Fruit fly (Drosophila melanogaster) whole organism, embryonic: ENCODE data around the gene Myo28B1.
A peak's percentile ranks its signal among the peaks of the same experiment; 100 is the strongest.

Experiments used
- ATbp ChIP-seq: fragments of 200-800 bp; sonication (Bioruptor generic); optimal IDR thresholded peaks from 2 replicates; lab custom pipeline; 2017; ENCODE audit warnings: missing biosample characterization, mild to moderate bottlenecking, missing genetic modification characterization, missing genetic modification reagents
- Awh ChIP-seq: fragments of 200-800 bp; sonication (Bioruptor generic); IDR thresholded peaks from 2 replicates; pipeline ENCODE4, ENCODE4 v1.3.6; 2022; ENCODE audit warnings: missing biosample characterization, missing genetic modification characterization
- C15 ChIP-seq: fragments of 200-800 bp; sonication (Bioruptor generic); IDR thresholded peaks from 3 replicates; pipeline ENCODE4 v1.3.6; 2022; ENCODE audit warnings: missing biosample characterization, missing genetic modification characterization
- CG10654 ChIP-seq: fragments of 200-800 bp; sonication (Bioruptor generic); optimal IDR thresholded peaks from 2 replicates; lab custom pipeline; 2016; ENCODE audit warnings: missing biosample characterization, missing genetic modification characterization
- CG10979 ChIP-seq: fragments of 200-800 bp; sonication (Bioruptor generic); optimal IDR thresholded peaks from 2 replicates; lab custom pipeline; 2018; ENCODE audit warnings: missing biosample characterization, mild to moderate bottlenecking, missing genetic modification characterization, moderate library complexity
- CG11085 ChIP-seq: fragments of 200-800 bp; sonication (Bioruptor generic); IDR thresholded peaks from 2 replicates; pipeline ENCODE4 v1.3.6; 2022; ENCODE audit warnings: missing biosample characterization, missing genetic modification characterization
- CG1233 ChIP-seq: fragments of 200-800 bp; sonication (Bioruptor generic); optimal IDR thresholded peaks from 4 replicates; lab custom pipeline; 2018; ENCODE audit warnings: missing biosample characterization, mild to moderate bottlenecking, missing genetic modification characterization
- CG13624 ChIP-seq: fragments of 200-800 bp; sonication (Bioruptor generic); optimal IDR thresholded peaks from 2 replicates; lab custom pipeline; 2016; ENCODE audit warnings: missing biosample characterization, missing genetic modification characterization
- CG14050 ChIP-seq: fragments of 200-800 bp; sonication (Bioruptor generic); IDR thresholded peaks from 3 replicates; pipeline ENCODE4 v1.3.6; 2022; ENCODE audit warnings: missing biosample characterization, missing genetic modification characterization
- CG15479 ChIP-seq: fragments of 200-800 bp; sonication (Bioruptor generic); optimal IDR thresholded peaks from 3 replicates; lab custom pipeline; 2019; ENCODE audit warnings: missing biosample characterization, mild to moderate bottlenecking, missing genetic modification characterization, moderate library complexity
- CG15601 ChIP-seq: fragments of 200-800 bp; sonication (Bioruptor generic); optimal IDR thresholded peaks from 3 replicates; lab custom pipeline; 2019; ENCODE audit warnings: missing biosample characterization, mild to moderate bottlenecking, missing genetic modification characterization, moderate library complexity
- CG17328 ChIP-seq: fragments of 200-800 bp; sonication (Bioruptor generic); IDR thresholded peaks from 2 replicates; pipeline ENCODE4 v1.3.6; 2022; ENCODE audit warnings: missing biosample characterization, missing genetic modification characterization
- CG17829 ChIP-seq: fragments of 200-800 bp; optimal IDR thresholded peaks from 2 replicates; lab custom pipeline; 2019; ENCODE audit warnings: missing biosample characterization, mild to moderate bottlenecking, missing genetic modification characterization, moderate library complexity
- CG30403 ChIP-seq: fragments of 200-800 bp; sonication (Bioruptor generic); optimal IDR thresholded peaks from 3 replicates; lab custom pipeline; 2016; ENCODE audit warnings: missing biosample characterization, missing genetic modification characterization
- CG33213 ChIP-seq: fragments of 200-800 bp; sonication (Bioruptor generic); optimal IDR thresholded peaks from 3 replicates; lab custom pipeline; 2016; ENCODE audit warnings: missing biosample characterization, missing genetic modification characterization
- CG4282 ChIP-seq: fragments of 200-800 bp; sonication (Bioruptor generic); optimal IDR thresholded peaks from 2 replicates; lab custom pipeline; 2016; ENCODE audit warnings: missing biosample characterization, missing genetic modification characterization
- CG6654 ChIP-seq: fragments of 200-800 bp; sonication (Bioruptor generic); optimal IDR thresholded peaks from 2 replicates; lab custom pipeline; 2017; ENCODE audit warnings: missing biosample characterization, mild to moderate bottlenecking, missing genetic modification characterization
- CG7745 ChIP-seq: fragments of 200-800 bp; sonication (Bioruptor generic); optimal IDR thresholded peaks from 2 replicates; lab custom pipeline; 2018; ENCODE audit warnings: missing biosample characterization, mild to moderate bottlenecking, missing genetic modification characterization, moderate library complexity
- CG9932 ChIP-seq: fragments of 200-800 bp; sonication (Bioruptor generic); IDR thresholded peaks from 2 replicates; pipeline ENCODE4 v1.3.6; 2022; ENCODE audit warnings: missing biosample characterization, missing genetic modification characterization
- Deaf1 ChIP-seq: fragments of 200-800 bp; optimal IDR thresholded peaks from 3 replicates; lab custom pipeline; 2019; ENCODE audit warnings: missing biosample characterization, mild to moderate bottlenecking, missing genetic modification characterization, moderate library complexity
- Drgx ChIP-seq: fragments of 200-800 bp; sonication (Bioruptor generic); IDR thresholded peaks from 2 replicates; pipeline ENCODE4 v1.3.6; 2022; ENCODE audit warnings: missing biosample characterization, missing genetic modification characterization
- Ets97D ChIP-seq: fragments of 200-800 bp; sonication (Bioruptor generic); optimal IDR thresholded peaks from 3 replicates; lab custom pipeline; 2016; ENCODE audit warnings: missing biosample characterization, missing genetic modification characterization
- Gug ChIP-seq: fragments of 200-800 bp; sonication (Bioruptor generic); IDR thresholded peaks from 4 replicates; pipeline ENCODE4 v1.3.6; 2022; ENCODE audit warnings: missing biosample characterization, missing genetic modification characterization
- HLH54F ChIP-seq: fragments of 200-800 bp; sonication (Bioruptor generic); optimal IDR thresholded peaks from 3 replicates; lab custom pipeline; 2016; ENCODE audit warnings: missing biosample characterization, missing genetic modification characterization
- Hand ChIP-seq: fragments of 200-800 bp; sonication (Bioruptor generic); optimal IDR thresholded peaks from 2 replicates; lab custom pipeline; 2017; ENCODE audit warnings: mild to moderate bottlenecking, missing biosample characterization, missing genetic modification reagents, missing genetic modification characterization
- HmgZ ChIP-seq: fragments of 200-800 bp; sonication (Bioruptor generic); optimal IDR thresholded peaks from 2 replicates; lab custom pipeline; 2018; ENCODE audit warnings: missing biosample characterization, mild to moderate bottlenecking, missing genetic modification characterization
- Hr3 ChIP-seq: fragments of 200-800 bp; sonication (Bioruptor generic); optimal IDR thresholded peaks from 3 replicates; lab custom pipeline; 2016; ENCODE audit warnings: missing biosample characterization, missing genetic modification characterization
- Mes4 ChIP-seq: fragments of 200-800 bp; sonication (Bioruptor generic); optimal IDR thresholded peaks from 2 replicates; lab custom pipeline; 2016; ENCODE audit warnings: missing biosample characterization, missing genetic modification characterization
- Neu2 ChIP-seq: fragments of 200-800 bp; sonication (Bioruptor generic); optimal IDR thresholded peaks from 3 replicates; lab custom pipeline; 2016; ENCODE audit warnings: missing biosample characterization, missing genetic modification characterization, borderline replicate concordance
- Sry-β ChIP-seq: fragments of 200-800 bp; sonication (Bioruptor generic); optimal IDR thresholded peaks from 2 replicates; lab custom pipeline; 2018; ENCODE audit warnings: missing biosample characterization, mild to moderate bottlenecking, missing genetic modification characterization, moderate library complexity
- Trl ChIP-seq, 3 experiments: fragments of >200 bp in 2 of 3; fragments of 200-800 bp in 1 of 3; sonication (Bioruptor generic) in 1 of 3; optimal IDR thresholded peaks; 2 replicates in 1 of 3; 3 replicates in 2 of 3; lab custom pipeline; 2016 to 2017; ENCODE audit warnings: missing biosample characterization in 1 of 3, missing genetic modification characterization in 1 of 3
- ac ChIP-seq: fragments of 200-800 bp; sonication (Bioruptor generic); optimal IDR thresholded peaks from 3 replicates; lab custom pipeline; 2017; ENCODE audit warnings: missing biosample characterization, mild to moderate bottlenecking, missing genetic modification characterization
- caup ChIP-seq: fragments of 200-800 bp; sonication (Bioruptor generic); optimal IDR thresholded peaks from 3 replicates; lab custom pipeline; 2017; ENCODE audit warnings: missing biosample characterization, mild to moderate bottlenecking, missing genetic modification characterization, moderate library complexity; ENCODE audit not compliant: severe bottlenecking
- danr ChIP-seq: fragments of 200-800 bp; sonication (Bioruptor generic); IDR thresholded peaks from 2 replicates; pipeline ENCODE4 v1.3.6; 2022; ENCODE audit warnings: missing biosample characterization, missing genetic modification characterization
- dysf ChIP-seq: fragments of 200-800 bp; sonication (Bioruptor generic); IDR thresholded peaks from 3 replicates; pipeline ENCODE4 v1.3.6; 2022; ENCODE audit warnings: missing biosample characterization, missing genetic modification characterization
- ftz-f1 ChIP-seq: fragments of 200-800 bp; sonication (Bioruptor generic); optimal IDR thresholded peaks from 2 replicates; lab custom pipeline; 2016; ENCODE audit warnings: missing biosample characterization, missing genetic modification characterization
- gce ChIP-seq: fragments of 200-800 bp; sonication (Bioruptor generic); IDR thresholded peaks from 3 replicates; pipeline ENCODE4 v1.3.6; 2022; ENCODE audit warnings: missing biosample characterization, missing genetic modification characterization
- hb ChIP-seq: fragments of 200-800 bp; sonication (Bioruptor generic); IDR thresholded peaks from 3 replicates; pipeline ENCODE4 v1.3.6; 2022; ENCODE audit warnings: missing biosample characterization, missing genetic modification characterization; ENCODE audit not compliant: partially characterized antibody
- knrl ChIP-seq: fragments of 200-800 bp; sonication (Bioruptor generic); IDR thresholded peaks from 3 replicates; pipeline ENCODE4 v1.3.6; 2022; ENCODE audit warnings: missing biosample characterization, missing genetic modification characterization; ENCODE audit not compliant: partially characterized antibody
- lilli ChIP-seq: fragments of 200-800 bp; sonication (Bioruptor generic); optimal IDR thresholded peaks from 3 replicates; lab custom pipeline; 2016; ENCODE audit warnings: missing biosample characterization, missing genetic modification characterization
- nau ChIP-seq: fragments of 200-800 bp; sonication (Bioruptor generic); optimal IDR thresholded peaks from 3 replicates; lab custom pipeline; 2017; ENCODE audit warnings: missing biosample characterization, mild to moderate bottlenecking, missing genetic modification characterization, missing genetic modification reagents
- p53 ChIP-seq: fragments of 200-800 bp; sonication (Bioruptor generic); optimal IDR thresholded peaks from 2 replicates; lab custom pipeline; 2016; ENCODE audit warnings: missing biosample characterization, missing genetic modification characterization
- pho ChIP-seq: fragments of 200-800 bp; sonication (Bioruptor generic); optimal IDR thresholded peaks from 2 replicates; lab custom pipeline; 2016; ENCODE audit warnings: missing biosample characterization, missing genetic modification characterization
- pita ChIP-seq: fragments of 200-800 bp; sonication (Bioruptor generic); optimal IDR thresholded peaks from 2 replicates; lab custom pipeline; 2017; ENCODE audit warnings: missing biosample characterization, mild to moderate bottlenecking, missing genetic modification characterization
- psq ChIP-seq: fragments of 200-800 bp; sonication (Bioruptor generic); optimal IDR thresholded peaks from 2 replicates; lab custom pipeline; 2017; ENCODE audit warnings: missing biosample characterization, missing genetic modification characterization
- slp2 ChIP-seq: fragments of 200-800 bp; sonication (Bioruptor generic); optimal IDR thresholded peaks from 2 replicates; lab custom pipeline; 2016; ENCODE audit warnings: missing biosample characterization, missing genetic modification characterization
- sob ChIP-seq: fragments of 200-800 bp; sonication (Bioruptor generic); IDR thresholded peaks from 2 replicates; pipeline ENCODE4 v1.3.6; 2022; ENCODE audit warnings: missing biosample characterization, missing genetic modification characterization
- wdn ChIP-seq: fragments of 200-800 bp; sonication (Bioruptor generic); IDR thresholded peaks from 2 replicates; pipeline ENCODE4 v1.3.6; 2022; ENCODE audit warnings: missing biosample characterization, missing genetic modification characterization
- zf30C ChIP-seq: fragments of 200-800 bp; sonication (Bioruptor generic); optimal IDR thresholded peaks from 3 replicates; lab custom pipeline; 2018; ENCODE audit warnings: missing biosample characterization, mild to moderate bottlenecking, missing genetic modification characterization

The Myo28B1 gene

dm6 chr2L:7702383-7703188 is 36.7 kb downstream of the Myo28B1 start, which contains the start of gene Tep3 (continued):
- TF ChIP-seq pho (GFP tag; lab: Kevin White, UChicago), result peak; percentile 27
- no peak for TF ChIP-seq ATbp (GFP tag; lab: Kevin White, UChicago)
- peak; percentile 23 for TF ChIP-seq CG15601 (tag; lab: Kevin White, UChicago)
- peak; percentile 29 for TF ChIP-seq CG30403 (GFP tag; lab: Kevin White, UChicago)
- TF ChIP-seq hb (GFP tag; lab: Robert Waterston, UW), result no peak
- no peak for TF ChIP-seq CG11085
- no peak for TF ChIP-seq Drgx (GFP tag; lab: Robert Waterston, UW)
- TF ChIP-seq Sry-β (GFP tag; lab: Kevin White, UChicago), result no peak
- no peak for TF ChIP-seq CG10979
- no peak for TF ChIP-seq Mes4 (GFP tag; lab: Kevin White, UChicago)
- TF ChIP-seq lilli (GFP tag; lab: Kevin White, UChicago), result peak; percentile 61
- peak; percentile 15 for TF ChIP-seq caup (GFP tag; lab: Kevin White, UChicago)
- TF ChIP-seq CG9932, result peak; percentile 62
- no peak; the same call in 1 of the 2 replicates for TF ChIP-seq sob (GFP tag; lab: Robert Waterston, UW)
- TF ChIP-seq wdn, result no peak
- 0 out of 2 replicates have a peak, but pooled peaks have one; percentile 29 for TF ChIP-seq Awh (GFP tag; lab: Robert Waterston, UW)
- TF ChIP-seq Ets97D (GFP tag; lab: Kevin White, UChicago), result peak; percentile 17
- no peak for TF ChIP-seq CG15479 (GFP tag; lab: Kevin White, UChicago)
- TF ChIP-seq CG13624 (GFP tag; lab: Kevin White, UChicago), result peak; percentile 20
- no peak for TF ChIP-seq CG17829 (tag; lab: Kevin White, UChicago)
- TF ChIP-seq Hr3 (GFP tag; lab: Kevin White, UChicago), result no peak
- no peak for TF ChIP-seq Neu2
- no peak for TF ChIP-seq Gug (GFP tag; lab: Robert Waterston, UW)
- TF ChIP-seq Hand (GFP tag; lab: Kevin White, UChicago), result no peak
- peak; percentile 32 for TF ChIP-seq pita (GFP tag; lab: Kevin White, UChicago)
- no peak for TF ChIP-seq CG10654
- no peak for TF ChIP-seq CG1233
- no peak for TF ChIP-seq ftz-f1
- no peak for TF ChIP-seq danr (GFP tag; lab: Robert Waterston, UW)
- TF ChIP-seq ac (GFP tag; lab: Kevin White, UChicago), result no peak
- no peak; the same call in 2 of the 3 replicates for TF ChIP-seq knrl
- no peak for TF ChIP-seq Trl (optimal IDR thresholded peaks at IDR 0.05; lab: Kevin White, UChicago)
- TF ChIP-seq Trl (GFP tag; optimal IDR thresholded peaks at IDR 0.05; lab: Kevin White, UChicago), result peak; percentile 2
- TF ChIP-seq dysf (GFP tag; lab: Robert Waterston, UW), result peak; percentile 33; the same call in 1 of the 3 replicates
- TF ChIP-seq HmgZ (tag; lab: Kevin White, UChicago), result peak; percentile 10
- TF ChIP-seq nau (GFP tag; lab: Kevin White, UChicago), result no peak
- no peak for TF ChIP-seq psq (GFP tag; lab: Kevin White, UChicago)
- no peak for TF ChIP-seq CG6654 (GFP tag; lab: Kevin White, UChicago)
- no peak for TF ChIP-seq CG33213 (GFP tag; lab: Kevin White, UChicago)
- no peak for TF ChIP-seq CG7745 (tag; lab: Kevin White, UChicago)
- TF ChIP-seq CG14050 (GFP tag; lab: Robert Waterston, UW), result no peak
- TF ChIP-seq HLH54F (GFP tag; lab: Kevin White, UChicago), result peak; percentile 33
- TF ChIP-seq p53 (GFP tag; lab: Kevin White, UChicago), result no peak
- TF ChIP-seq CG17328, result no peak
- TF ChIP-seq gce (GFP tag; lab: Robert Waterston, UW), result no peak
- TF ChIP-seq C15 (GFP tag; lab: Robert Waterston, UW), result no peak
- TF ChIP-seq slp2 (GFP tag; lab: Kevin White, UChicago), result no peak
- peak; percentile 25 for TF ChIP-seq Deaf1
- no peak for TF ChIP-seq CG4282
- no peak for TF ChIP-seq zf30C
